Worm (Caenorhabditis elegans): ENCODE results near the gene clec-36.

Gene clec-36

ce11 chrV:16814541-16815207 lies 33.7 kb downstream of the clec-36 start:
- TF ChIP-seq unc-62 (GFP tag; optimal IDR thresholded peaks at IDR 0.05) = no peak

- TF ChIP-seq unc-62 (GFP tag; optimal IDR thresholded peaks at IDR 0.05) = no peak
These were observed 36.0 kb downstream of the clec-36 start for ce11 chrV:16812371-16812770.

ce11 chrV:16811841-16812240 lies 36.6 kb downstream of the clec-36 start:
- no peak for TF ChIP-seq unc-62 (GFP tag; optimal IDR thresholded peaks at IDR 0.05)

- TF ChIP-seq unc-62 (GFP tag; optimal IDR thresholded peaks at IDR 0.05) = no peak
These were observed 40.2 kb downstream of the clec-36 start for ce11 chrV:16808168-16808567.

- no peak for TF ChIP-seq unc-62 (GFP tag; optimal IDR thresholded peaks at IDR 0.05)
These were observed 43.6 kb downstream of the clec-36 start for ce11 chrV:16804795-16805194.

- no peak for TF ChIP-seq unc-62 (GFP tag; optimal IDR thresholded peaks at IDR 0.05)
These were observed 45.8 kb downstream of the clec-36 start, which contains the start of gene cand-1 for ce11 chrV:16802572-16802971. cand-1 (plus strand) TSS chrV:16802872.

- no peak for TF ChIP-seq unc-62 (GFP tag; optimal IDR thresholded peaks at IDR 0.05)
These were observed 47.9 kb downstream of the clec-36 start for ce11 chrV:16800484-16800883.
